Worm (Caenorhabditis elegans): Measurements from ENCODE around the gene shn-1.

ce11 chrII:11349892-11350291, 40.9 kb downstream of the shn-1 start, which contains the start of gene dph-5:
- TF ChIP-seq dao-5 (tag; optimal IDR thresholded peaks at IDR 0.05) (no peak), him-1 (tag; optimal IDR thresholded peaks at IDR 0.05) (no peak), W03F9.2 (tag; optimal IDR thresholded peaks at IDR 0.05) (no peak)

Measured in whole organism, L4/young adult.